Worm (Caenorhabditis elegans) whole organism, dauer: ENCODE data around the gene irld-50.

Source experiments
- unc-62 ChIP-seq: sonication (generic microtip); optimal IDR thresholded peaks from 2 replicates; lab custom pipeline; 2017; ENCODE audit warnings: missing biosample characterization, missing genetic modification reagents, missing genetic modification characterization

irld-50 gene

ce11 chrII:2943966-2944365 is at the start of gene irld-50, which contains the start of gene irld-49:
Gene irld-50 (minus strand): TSS chrII:2944066.
Gene irld-49 (plus strand): TSS chrII:2944176.
- TF ChIP-seq unc-62 (GFP tag; lab: Kevin White, UChicago): no peak

DNA sequence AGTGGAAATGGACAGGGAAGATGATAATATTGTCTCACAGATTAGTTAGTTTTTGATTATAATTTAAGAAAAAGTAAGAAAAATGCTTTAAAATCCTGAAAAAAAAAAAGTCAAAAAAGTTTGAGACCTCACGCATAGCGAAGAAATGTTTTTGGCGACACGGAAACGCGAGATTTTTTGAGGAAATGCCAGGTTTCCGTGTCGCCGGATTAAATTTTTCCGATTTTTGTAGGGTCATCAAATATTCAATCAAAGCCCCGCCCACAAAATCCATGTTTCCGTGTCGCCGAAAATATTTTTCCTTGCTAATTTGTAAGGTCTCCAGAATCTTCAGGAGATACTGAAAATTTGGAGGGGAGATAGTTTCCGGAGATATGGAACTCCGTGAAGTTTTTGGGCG is 48.4 kb upstream of the irld-50 start:
- TF ChIP-seq unc-62 (GFP tag; lab: Kevin White, UChicago): no peak

ce11 chrII:2991555-2992083 is 47.8 kb upstream of the irld-50 start, which contains the start of gene K08A2.2:
Gene K08A2.2 (plus strand): TSS chrII:2991605.
- no peak for TF ChIP-seq unc-62 (GFP tag; lab: Kevin White, UChicago)

DNA sequence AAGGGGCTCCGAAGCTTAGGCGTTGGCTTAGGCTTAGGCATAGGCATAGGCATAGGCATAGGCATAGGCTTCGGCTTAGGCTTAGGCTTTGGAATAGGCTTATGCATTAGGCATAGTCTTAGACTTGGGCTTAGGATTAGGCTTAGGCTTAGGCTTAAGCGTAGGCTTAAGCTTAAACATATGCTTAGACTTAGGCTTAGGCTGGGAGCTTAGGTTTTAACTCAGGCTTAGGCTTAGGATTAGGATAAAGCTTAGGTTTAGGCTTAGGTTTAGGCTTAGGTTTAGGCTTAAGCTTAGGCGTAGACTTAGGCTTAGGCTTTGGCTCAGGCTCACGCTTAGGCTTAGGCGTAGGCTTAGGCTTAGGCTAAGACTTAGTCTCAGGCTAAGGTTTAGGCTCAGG is 46.2 kb upstream of the irld-50 start:
- TF ChIP-seq unc-62 (GFP tag; lab: Kevin White, UChicago): no peak

- no peak for TF ChIP-seq unc-62 (GFP tag; lab: Kevin White, UChicago)
These were observed 44.0 kb upstream of the irld-50 start, which contains the start of gene lido-7 for ce11 chrII:2987854-2988350. Gene lido-7 (plus strand): TSS chrII:2988300.

ce11 chrII:2987122-2987556 is 43.3 kb upstream of the irld-50 start:
- no peak for TF ChIP-seq unc-62 (GFP tag; lab: Kevin White, UChicago)

- no peak for TF ChIP-seq unc-62 (GFP tag; lab: Kevin White, UChicago)
These were observed 42.2 kb upstream of the irld-50 start for ce11 chrII:2985935-2986498.

DNA sequence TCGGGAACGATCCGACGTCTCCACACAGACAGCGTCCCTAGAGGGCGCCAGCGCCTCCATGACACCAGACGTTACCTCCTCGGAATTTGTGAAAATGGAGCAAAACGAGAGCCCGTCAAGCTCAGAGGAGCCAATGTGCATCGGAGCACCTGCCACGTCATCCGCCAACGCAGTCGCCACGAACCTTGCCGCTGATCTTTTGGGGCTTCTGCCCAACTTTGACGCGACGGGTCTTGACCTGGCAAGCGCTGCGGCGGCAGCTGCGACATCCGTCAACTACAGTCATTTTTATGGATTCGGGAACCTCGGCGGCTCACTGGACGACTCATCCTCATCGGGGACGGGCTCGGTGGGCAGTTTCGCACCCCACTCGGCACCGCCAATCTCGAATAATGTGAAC is 41.6 kb upstream of the irld-50 start:
- TF ChIP-seq unc-62 (GFP tag; lab: Kevin White, UChicago): no peak

- TF ChIP-seq unc-62 (GFP tag; lab: Kevin White, UChicago): no peak
These were observed 40.5 kb upstream of the irld-50 start for ce11 chrII:2984383-2984782.

DNA sequence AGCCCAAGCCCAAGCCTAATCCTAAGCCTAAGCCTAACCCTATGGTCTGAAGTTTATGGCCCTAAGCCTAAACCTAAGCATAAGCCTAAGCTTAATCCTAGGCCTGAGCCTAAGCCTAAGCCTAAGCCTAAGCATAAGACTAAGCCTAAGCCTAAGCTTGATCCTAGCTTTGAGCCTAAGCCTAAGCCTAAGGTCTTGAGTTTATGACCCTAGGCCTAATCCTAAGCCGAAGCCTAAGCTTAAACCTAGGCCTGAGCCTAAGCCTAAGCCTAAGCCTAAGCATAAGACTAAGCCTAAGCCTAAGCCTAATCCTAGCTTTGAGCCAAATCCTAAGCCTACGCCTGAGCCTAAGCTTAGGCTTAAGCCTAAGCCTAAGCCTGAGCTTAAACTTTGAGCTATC is 35.2 kb upstream of the irld-50 start:
- no peak for TF ChIP-seq unc-62 (GFP tag; lab: Kevin White, UChicago)

- no peak for TF ChIP-seq unc-62 (GFP tag; lab: Kevin White, UChicago)
These were observed 33.8 kb upstream of the irld-50 start for ce11 chrII:2977652-2978051.

DNA sequence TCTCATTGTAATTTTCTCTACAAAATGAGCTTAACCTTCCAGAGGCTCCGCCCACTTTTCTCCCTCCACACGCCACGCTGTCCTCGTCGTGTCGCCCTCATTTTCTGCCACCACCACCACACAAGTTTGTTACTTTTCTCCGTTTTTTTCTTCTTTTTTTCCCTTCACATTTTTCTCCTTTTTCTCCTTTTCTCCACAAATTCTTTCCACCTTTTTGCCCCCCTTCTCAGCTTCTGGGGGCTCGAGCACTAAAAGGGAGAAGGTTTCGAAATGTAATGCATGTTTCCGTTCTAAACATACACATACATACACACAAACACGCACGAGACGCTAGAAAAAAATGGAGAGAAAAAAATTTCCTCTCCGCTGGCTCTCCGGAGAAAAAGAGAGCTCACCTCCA is 32.7 kb upstream of the irld-50 start, which contains the start of gene nhr-88:
Gene nhr-88 (plus strand): TSS at position 43 of the 400 bp plus-strand sequence.
- TF ChIP-seq unc-62 (GFP tag; lab: Kevin White, UChicago): no peak

ce11 chrII:2975561-2976230 is 31.8 kb upstream of the irld-50 start:
- no peak for TF ChIP-seq unc-62 (GFP tag; lab: Kevin White, UChicago)

ce11 chrII:2973940-2974402 is 30.1 kb upstream of the irld-50 start:
- TF ChIP-seq unc-62 (GFP tag; lab: Kevin White, UChicago): no peak

DNA sequence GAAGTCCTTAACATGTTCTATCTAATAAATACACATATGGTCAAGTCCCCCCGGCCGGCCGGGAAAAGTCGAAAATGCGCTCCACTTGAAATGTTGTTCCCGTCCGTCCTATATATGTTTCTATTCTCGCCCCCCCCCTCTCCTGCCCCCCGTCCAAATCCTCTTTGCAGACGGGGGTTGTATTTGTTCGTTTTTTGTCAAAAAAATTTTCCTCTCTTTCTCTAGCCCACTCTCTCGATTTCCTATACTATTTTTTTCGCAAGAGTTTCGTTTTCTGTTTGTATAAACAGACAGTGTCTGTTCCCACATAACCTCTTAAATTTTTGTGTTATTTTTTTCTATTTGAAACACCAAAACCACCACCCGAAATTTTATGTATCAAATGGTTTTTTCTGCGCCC is 23.2 kb upstream of the irld-50 start:
- no peak for TF ChIP-seq unc-62 (GFP tag; lab: Kevin White, UChicago)

DNA sequence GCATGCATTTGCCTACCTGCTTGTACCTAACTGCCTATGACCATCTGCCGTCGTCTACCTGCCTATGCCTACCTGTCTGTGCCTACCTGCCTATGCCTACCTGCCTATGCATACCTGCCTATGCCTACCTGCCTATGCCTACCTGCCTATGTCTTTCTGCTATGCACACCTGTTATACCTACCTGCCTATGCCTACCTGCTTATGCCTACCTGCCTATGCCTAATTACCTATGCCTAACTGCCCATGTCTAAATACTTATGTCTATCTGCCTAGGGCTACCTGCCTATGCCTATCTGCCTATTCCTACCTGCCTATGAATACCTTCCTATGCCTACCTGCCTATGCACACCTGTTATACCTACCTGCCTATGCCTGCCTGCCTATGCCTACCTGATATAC is 22.5 kb upstream of the irld-50 start:
- TF ChIP-seq unc-62 (GFP tag; lab: Kevin White, UChicago): no peak
